Worm (Caenorhabditis elegans): ENCODE measurements around the gene T01G5.7.

- TF ChIP-seq fkh-10 (GFP tag; optimal IDR thresholded peaks at IDR 0.05): no peak
- TF ChIP-seq ztf-11 (tag; optimal IDR thresholded peaks at IDR 0.05): no peak
- no peak for TF ChIP-seq T26A8.4 (GFP tag; IDR thresholded peaks at IDR 0.05)
- TF ChIP-seq mxl-3 (GFP tag; optimal IDR thresholded peaks at IDR 0.05): no peak
- TF ChIP-seq lin-39 (tag; optimal IDR thresholded peaks at IDR 0.05): no peak
- TF ChIP-seq ZK337.2 (GFP tag; IDR thresholded peaks at IDR 0.05): no peak
- no peak for TF ChIP-seq Y48G9A.11 (GFP tag; IDR thresholded peaks at IDR 0.05)
- no peak for TF ChIP-seq skn-1 (tag; optimal IDR thresholded peaks at IDR 0.05)
- TF ChIP-seq mep-1 (tag; optimal IDR thresholded peaks at IDR 0.05): no peak
- TF ChIP-seq nhr-237 (tag; optimal IDR thresholded peaks at IDR 0.05): no peak
These were observed 20.7 kb downstream of the T01G5.7 start, which contains the start of gene str-171 for ce11 chrV:15132423-15132822.
